Worm (Caenorhabditis elegans) whole organism, mixed stage, embryonic: ENCODE measurements around the gene ugt-59.

Experiments
- M03D4.4 ChIP-seq: sonication (generic microtip); optimal IDR thresholded peaks from 2 replicates; lab custom pipeline; 2017; ENCODE audit warnings: mild to moderate bottlenecking, missing genetic modification characterization, missing compliant biosample characterization
- bed-3 ChIP-seq: fragments of 200-800 bp; sonication (Bioruptor generic); optimal IDR thresholded peaks from 3 replicates; lab custom pipeline; 2018; ENCODE audit warnings: mild to moderate bottlenecking, missing genetic modification characterization, moderate library complexity, missing compliant biosample characterization
- blmp-1 ChIP-seq: fragments of 150-350 bp; optimal IDR thresholded peaks from 2 replicates; lab custom pipeline; 2014; ENCODE audit warnings: missing biosample characterization, missing genetic modification characterization
- ceh-39 ChIP-seq: fragments of 150-350 bp; optimal IDR thresholded peaks from 2 replicates; lab custom pipeline; 2014; ENCODE audit warnings: missing biosample characterization, missing genetic modification characterization
- ceh-43 ChIP-seq: fragments of 200-800 bp; sonication (Bioruptor generic); optimal IDR thresholded peaks from 2 replicates; lab custom pipeline; 2018; ENCODE audit warnings: mild to moderate bottlenecking, missing genetic modification characterization, moderate library complexity, missing compliant biosample characterization
- ceh-83 ChIP-seq: fragments of 200-800 bp; sonication (Bioruptor generic); optimal IDR thresholded peaks from 2 replicates; lab custom pipeline; 2018; ENCODE audit warnings: mild to moderate bottlenecking, missing genetic modification characterization, missing compliant biosample characterization
- ces-1 ChIP-seq: fragments of 150-350 bp; optimal IDR thresholded peaks from 2 replicates; lab custom pipeline; 2014; ENCODE audit warnings: missing biosample characterization, missing genetic modification reagents, missing genetic modification characterization
- cnd-1 ChIP-seq: fragments of 200-800 bp; sonication (Bioruptor generic); optimal IDR thresholded peaks from 2 replicates; lab custom pipeline; 2018; ENCODE audit warnings: mild to moderate bottlenecking, missing genetic modification characterization, missing compliant biosample characterization
- elt-1 ChIP-seq: sonication (generic microtip); optimal IDR thresholded peaks from 2 replicates; lab custom pipeline; 2017; ENCODE audit warnings: missing genetic modification characterization, mild to moderate bottlenecking, missing compliant biosample characterization, antibody characterized with exemption, moderate library complexity, borderline replicate concordance; ENCODE audit not compliant: insufficient read depth
- elt-3 ChIP-seq: fragments of 150-350 bp; optimal IDR thresholded peaks from 2 replicates; lab custom pipeline; 2014; ENCODE audit warnings: missing biosample characterization, missing genetic modification characterization
- flh-1 ChIP-seq: fragments of 200-800 bp; sonication (Bioruptor generic); optimal IDR thresholded peaks from 2 replicates; lab custom pipeline; 2018; ENCODE audit warnings: mild to moderate bottlenecking, missing genetic modification characterization, moderate library complexity, missing compliant biosample characterization
- ham-2 ChIP-seq: fragments of 200-800 bp; sonication (Bioruptor generic); optimal IDR thresholded peaks from 2 replicates; lab custom pipeline; 2018; ENCODE audit warnings: mild to moderate bottlenecking, missing genetic modification characterization, missing compliant biosample characterization
- hlh-1 ChIP-seq: fragments of 150-350 bp; optimal IDR thresholded peaks from 2 replicates; lab custom pipeline; 2014; ENCODE audit warnings: missing biosample characterization, missing genetic modification reagents, missing genetic modification characterization
- lin-13 ChIP-seq: fragments of 150-350 bp; optimal IDR thresholded peaks from 2 replicates; lab custom pipeline; 2014; ENCODE audit warnings: missing biosample characterization, missing genetic modification characterization
- lin-32 ChIP-seq: fragments of 200-800 bp; sonication (Bioruptor generic); optimal IDR thresholded peaks from 2 replicates; lab custom pipeline; 2018; ENCODE audit warnings: mild to moderate bottlenecking, missing genetic modification characterization, missing compliant biosample characterization
- lsy-2 ChIP-seq: fragments of 150-350 bp; optimal IDR thresholded peaks from 2 replicates; lab custom pipeline; 2014; ENCODE audit warnings: missing biosample characterization, missing genetic modification characterization
- mab-5 ChIP-seq: fragments of 150-350 bp; optimal IDR thresholded peaks from 2 replicates; lab custom pipeline; 2014; ENCODE audit warnings: missing biosample characterization, missing genetic modification characterization
- mep-1 ChIP-seq: fragments of 150-350 bp; optimal IDR thresholded peaks from 2 replicates; lab custom pipeline; 2017; ENCODE audit warnings: missing biosample characterization, missing genetic modification reagents, missing genetic modification characterization, inconsistent platforms
- mls-2 ChIP-seq: sonication (generic microtip); optimal IDR thresholded peaks from 2 replicates; lab custom pipeline; 2016; ENCODE audit warnings: mild to moderate bottlenecking, missing genetic modification characterization, moderate library complexity, missing compliant biosample characterization
- nhr-12 ChIP-seq: fragments of 150-350 bp; optimal IDR thresholded peaks from 2 replicates; lab custom pipeline; 2014; ENCODE audit warnings: missing biosample characterization, missing genetic modification characterization
- nhr-2 ChIP-seq: fragments of 150-350 bp; optimal IDR thresholded peaks from 2 replicates; lab custom pipeline; 2014; ENCODE audit warnings: missing biosample characterization, missing genetic modification characterization
- nhr-237 ChIP-seq: fragments of 150-350 bp; optimal IDR thresholded peaks from 2 replicates; lab custom pipeline; 2014; ENCODE audit warnings: missing biosample characterization, missing genetic modification characterization
- nhr-28 ChIP-seq: fragments of 150-350 bp; optimal IDR thresholded peaks from 2 replicates; lab custom pipeline; 2014; ENCODE audit warnings: missing biosample characterization, missing genetic modification characterization
- nhr-76 ChIP-seq: sonication (generic microtip); optimal IDR thresholded peaks from 2 replicates; lab custom pipeline; 2017; ENCODE audit warnings: missing biosample characterization, missing genetic modification characterization
- pha-4 ChIP-seq: fragments of 150-350 bp; optimal IDR thresholded peaks from 2 replicates; lab custom pipeline; 2018; ENCODE audit warnings: missing biosample characterization, missing genetic modification reagents, missing genetic modification characterization
- sem-2 ChIP-seq: fragments of 200-800 bp; sonication (Bioruptor generic); optimal IDR thresholded peaks from 2 replicates; lab custom pipeline; 2018; ENCODE audit warnings: mild to moderate bottlenecking, missing genetic modification characterization, missing compliant biosample characterization
- snpc-4 ChIP-seq: fragments of 150-350 bp; optimal IDR thresholded peaks from 2 replicates; lab custom pipeline; 2014; ENCODE audit warnings: missing biosample characterization, missing genetic modification characterization
- sptf-1 ChIP-seq: sonication (generic microtip); optimal IDR thresholded peaks from 2 replicates; lab custom pipeline; 2017; ENCODE audit warnings: mild to moderate bottlenecking, missing genetic modification characterization, moderate library complexity, missing compliant biosample characterization
- tbx-8 ChIP-seq: fragments of 200-800 bp; sonication (Bioruptor generic); optimal IDR thresholded peaks from 2 replicates; lab custom pipeline; 2018; ENCODE audit warnings: mild to moderate bottlenecking, missing genetic modification characterization, moderate library complexity, missing compliant biosample characterization
- unc-120 ChIP-seq: sonication (generic microtip); optimal IDR thresholded peaks from 2 replicates; lab custom pipeline; 2017; ENCODE audit warnings: missing genetic modification characterization, missing compliant biosample characterization; ENCODE audit not compliant: poor library complexity, severe bottlenecking
- unc-39 ChIP-seq: fragments of 150-350 bp; optimal IDR thresholded peaks from 2 replicates; lab custom pipeline; 2014; ENCODE audit warnings: missing biosample characterization, missing genetic modification characterization
- unc-62 ChIP-seq: fragments of 150-350 bp; optimal IDR thresholded peaks from 2 replicates; lab custom pipeline; 2014; ENCODE audit warnings: missing biosample characterization, missing genetic modification reagents, missing genetic modification characterization
- zip-8 ChIP-seq: fragments of 150-350 bp; optimal IDR thresholded peaks from 2 replicates; lab custom pipeline; 2014; ENCODE audit warnings: missing biosample characterization, missing genetic modification characterization
- ztf-11 ChIP-seq: fragments of 150-350 bp; optimal IDR thresholded peaks from 2 replicates; lab custom pipeline; 2014; ENCODE audit warnings: missing biosample characterization, missing genetic modification characterization

The ugt-59 gene

ce11 chrIV:10380626-10381025 is 20.2 kb downstream of the ugt-59 start:
- TF ChIP-seq pha-4 (tag; lab: Kevin White, UChicago) (peak; percentile 2), ceh-43 (no peak), nhr-237 (no peak), mep-1 (tag; lab: Kevin White, UChicago) (no peak), ces-1 (peak; percentile 57), nhr-76 (tag; lab: Kevin White, UChicago) (no peak), unc-39 (tag; lab: Kevin White, UChicago) (no peak), cnd-1 (tag; lab: Kevin White, UChicago) (no peak), tbx-8 (GFP tag; lab: Kevin White, UChicago) (no peak), M03D4.4 (no peak), nhr-28 (tag; lab: Kevin White, UChicago) (no peak), elt-1 (tag; lab: Kevin White, UChicago) (no peak), ztf-11 (tag; lab: Kevin White, UChicago) (peak; percentile 1), elt-3 (tag; lab: Kevin White, UChicago) (no peak), hlh-1 (tag; lab: Kevin White, UChicago) (no peak), mls-2 (tag; lab: Kevin White, UChicago) (no peak), flh-1 (GFP tag; lab: Kevin White, UChicago) (no peak), ham-2 (peak; percentile 45), ceh-83 (no peak), sem-2 (GFP tag; lab: Kevin White, UChicago) (no peak), lin-32 (GFP tag; lab: Kevin White, UChicago) (no peak), nhr-12 (tag; lab: Kevin White, UChicago) (no peak), snpc-4 (tag; lab: Kevin White, UChicago) (no peak), unc-120 (tag; lab: Kevin White, UChicago) (peak; percentile 6), ceh-39 (no peak), nhr-2 (tag; lab: Kevin White, UChicago) (no peak), sptf-1 (tag; lab: Kevin White, UChicago) (no peak), bed-3 (no peak)

DNA sequence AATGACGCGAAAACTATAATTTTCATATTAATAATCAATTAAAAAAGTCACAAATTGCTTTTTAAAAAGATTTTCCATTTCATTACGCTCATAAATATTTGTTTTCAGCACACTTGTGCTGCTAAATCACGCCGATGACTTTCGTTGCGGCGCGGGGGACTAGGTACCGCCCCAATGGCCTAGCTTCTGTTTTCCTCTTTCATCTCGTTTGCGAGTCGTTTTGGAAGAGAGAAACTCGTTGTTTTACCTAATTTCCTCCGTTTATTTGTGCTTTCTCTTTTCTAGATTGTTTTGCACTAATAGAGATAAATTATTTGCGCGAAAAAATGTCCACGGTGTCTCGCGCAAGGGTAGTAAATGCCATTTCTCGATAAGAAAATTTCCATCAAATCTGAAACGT is 20.6 kb downstream of the ugt-59 start:
- TF ChIP-seq mls-2 (tag; lab: Kevin White, UChicago) = no peak
- TF ChIP-seq M03D4.4 = no peak
- no peak for TF ChIP-seq cnd-1 (tag; lab: Kevin White, UChicago)
- TF ChIP-seq sptf-1 (tag; lab: Kevin White, UChicago) = no peak
- no peak for TF ChIP-seq hlh-1 (tag; lab: Kevin White, UChicago)
- TF ChIP-seq nhr-12 (tag; lab: Kevin White, UChicago) = no peak
- TF ChIP-seq unc-62 = no peak
- no peak for TF ChIP-seq lin-32 (GFP tag; lab: Kevin White, UChicago)
- TF ChIP-seq flh-1 (GFP tag; lab: Kevin White, UChicago) = no peak
- no peak for TF ChIP-seq elt-1 (tag; lab: Kevin White, UChicago)
- TF ChIP-seq lin-13 (tag; lab: Kevin White, UChicago) = no peak
- no peak for TF ChIP-seq elt-3 (tag; lab: Kevin White, UChicago)
- no peak for TF ChIP-seq blmp-1 (tag; lab: Kevin White, UChicago)
- no peak for TF ChIP-seq ces-1
- TF ChIP-seq snpc-4 (tag; lab: Kevin White, UChicago) = no peak
- TF ChIP-seq lsy-2 (tag; lab: Kevin White, UChicago) = no peak
- no peak for TF ChIP-seq ceh-39
- no peak for TF ChIP-seq unc-120 (tag; lab: Kevin White, UChicago)
- TF ChIP-seq mab-5 (tag; lab: Kevin White, UChicago) = no peak
- TF ChIP-seq, all 35 proteins: peak for 0

- TF ChIP-seq unc-120 (tag; lab: Kevin White, UChicago) (no peak), flh-1 (GFP tag; lab: Kevin White, UChicago) (no peak), snpc-4 (tag; lab: Kevin White, UChicago) (no peak), tbx-8 (GFP tag; lab: Kevin White, UChicago) (no peak), cnd-1 (tag; lab: Kevin White, UChicago) (no peak), zip-8 (tag; lab: Kevin White, UChicago) (no peak), sptf-1 (tag; lab: Kevin White, UChicago) (no peak), nhr-28 (tag; lab: Kevin White, UChicago) (no peak), unc-39 (tag; lab: Kevin White, UChicago) (no peak), elt-1 (tag; lab: Kevin White, UChicago) (no peak), unc-62 (no peak), bed-3 (no peak), elt-3 (tag; lab: Kevin White, UChicago) (no peak)
Observed at ce11 chrIV:10382894-10383293, 22.5 kb downstream of the ugt-59 start.
